Worm (Caenorhabditis elegans) whole organism, late embryonic: ENCODE measurements around the gene arrd-18.

ENCODE experiments used
- C08G9.2 ChIP-seq: sonication (generic microtip); optimal IDR thresholded peaks from 2 replicates; lab custom pipeline; 2016; ENCODE audit warnings: mild to moderate bottlenecking, missing genetic modification characterization, moderate library complexity, missing compliant biosample characterization
- C38D4.7 ChIP-seq: fragments of 200-800 bp; sonication (Bioruptor generic); optimal IDR thresholded peaks from 2 replicates; lab custom pipeline; 2018; ENCODE audit warnings: mild to moderate bottlenecking, missing genetic modification characterization, moderate library complexity, missing compliant biosample characterization
- K02D7.2 ChIP-seq: sonication (generic microtip); optimal IDR thresholded peaks from 2 replicates; lab custom pipeline; 2017; ENCODE audit warnings: mild to moderate bottlenecking, missing genetic modification characterization, missing compliant biosample characterization
- Y22D7AL.16 ChIP-seq: sonication (generic microtip); optimal IDR thresholded peaks from 2 replicates; lab custom pipeline; 2016; ENCODE audit warnings: missing genetic modification characterization, missing compliant biosample characterization
- ceh-14 ChIP-seq: sonication (generic microtip); optimal IDR thresholded peaks from 2 replicates; lab custom pipeline; 2016; ENCODE audit warnings: missing genotype, missing genetic modification characterization, missing compliant biosample characterization
- ceh-18 ChIP-seq: sonication (generic microtip); optimal IDR thresholded peaks from 2 replicates; lab custom pipeline; 2016; ENCODE audit warnings: missing genetic modification characterization, missing compliant biosample characterization
- ceh-19 ChIP-seq: fragments of 200-800 bp; sonication (Bioruptor generic); optimal IDR thresholded peaks from 2 replicates; lab custom pipeline; 2018; ENCODE audit warnings: mild to moderate bottlenecking, missing genetic modification characterization, missing compliant biosample characterization
- ceh-30 ChIP-seq: fragments of 150-350 bp; optimal IDR thresholded peaks from 2 replicates; lab custom pipeline; 2014; ENCODE audit warnings: missing biosample characterization, missing genetic modification characterization
- ceh-31 ChIP-seq: sonication (generic microtip); optimal IDR thresholded peaks from 2 replicates; lab custom pipeline; 2016; ENCODE audit warnings: missing genetic modification characterization, missing compliant biosample characterization
- ceh-34 ChIP-seq: sonication (generic microtip); optimal IDR thresholded peaks from 2 replicates; lab custom pipeline; 2016; ENCODE audit warnings: mild to moderate bottlenecking, missing genetic modification characterization, missing compliant biosample characterization
- ceh-45 ChIP-seq: fragments of 200-800 bp; sonication (Bioruptor generic); IDR thresholded peaks from 2 replicates; pipeline ENCODE4 v1.3.6; 2022; ENCODE audit warnings: missing genetic modification reagents, missing genetic modification characterization, missing compliant biosample characterization
- ceh-48 ChIP-seq: sonication (generic microtip); optimal IDR thresholded peaks from 2 replicates; lab custom pipeline; 2016; ENCODE audit warnings: missing genetic modification characterization, inconsistent platforms, missing compliant biosample characterization
- ceh-6 ChIP-seq: fragments of 200-800 bp; sonication (Bioruptor generic); optimal IDR thresholded peaks from 2 replicates; lab custom pipeline; 2018; ENCODE audit warnings: mild to moderate bottlenecking, missing genetic modification characterization, missing compliant biosample characterization
- ceh-9 ChIP-seq: sonication (generic microtip); optimal IDR thresholded peaks from 2 replicates; lab custom pipeline; 2016; ENCODE audit warnings: mild to moderate bottlenecking, missing genetic modification characterization, inconsistent platforms, missing compliant biosample characterization
- dmd-4 ChIP-seq: sonication (generic microtip); optimal IDR thresholded peaks from 2 replicates; lab custom pipeline; 2016; ENCODE audit warnings: borderline replicate concordance, missing genetic modification characterization, missing compliant biosample characterization
- elt-2 ChIP-seq: sonication (generic microtip); optimal IDR thresholded peaks from 2 replicates; lab custom pipeline; 2016; ENCODE audit warnings: missing genetic modification reagents, missing genetic modification characterization, missing compliant biosample characterization
- ets-4 ChIP-seq: sonication (generic microtip); optimal IDR thresholded peaks from 2 replicates; lab custom pipeline; 2016; ENCODE audit warnings: missing genetic modification characterization, missing compliant biosample characterization
- fkh-10 ChIP-seq: fragments of 150-350 bp; optimal IDR thresholded peaks from 2 replicates; lab custom pipeline; 2014; ENCODE audit warnings: missing biosample characterization, missing genetic modification reagents, missing genetic modification characterization
- fkh-6 ChIP-seq: sonication (generic microtip); optimal IDR thresholded peaks from 2 replicates; lab custom pipeline; 2016; ENCODE audit warnings: missing genetic modification characterization, missing compliant biosample characterization
- gmeb-2 ChIP-seq: sonication (generic microtip); optimal IDR thresholded peaks from 2 replicates; lab custom pipeline; 2016; ENCODE audit warnings: missing genetic modification characterization, inconsistent platforms, missing compliant biosample characterization
- hlh-30 ChIP-seq: sonication (generic microtip); optimal IDR thresholded peaks from 2 replicates; lab custom pipeline; 2017; ENCODE audit warnings: antibody characterized with exemption, missing genetic modification characterization, missing compliant biosample characterization; ENCODE audit not compliant: insufficient read depth
- hlh-6 ChIP-seq: sonication (generic microtip); optimal IDR thresholded peaks from 2 replicates; lab custom pipeline; 2016; ENCODE audit warnings: missing genotype, missing genetic modification characterization, missing compliant biosample characterization
- lim-6 ChIP-seq: sonication (generic microtip); optimal IDR thresholded peaks from 2 replicates; lab custom pipeline; 2016; ENCODE audit warnings: missing genetic modification characterization, missing compliant biosample characterization
- madf-2 ChIP-seq: sonication (generic microtip); optimal IDR thresholded peaks from 2 replicates; lab custom pipeline; 2017; ENCODE audit warnings: missing genetic modification characterization, missing compliant biosample characterization
- mec-3 ChIP-seq: sonication (generic microtip); optimal IDR thresholded peaks from 2 replicates; lab custom pipeline; 2016; ENCODE audit warnings: borderline replicate concordance, missing genetic modification characterization, missing compliant biosample characterization
- pag-3 ChIP-seq: sonication (generic microtip); optimal IDR thresholded peaks from 2 replicates; lab custom pipeline; 2016; ENCODE audit warnings: missing compliant biosample characterization, missing genetic modification characterization, borderline replicate concordance
- pat-9 ChIP-seq: fragments of 200-800 bp; sonication (Bioruptor generic); optimal IDR thresholded peaks from 2 replicates; lab custom pipeline; 2018; ENCODE audit warnings: mild to moderate bottlenecking, missing genetic modification characterization, moderate library complexity, missing compliant biosample characterization
- pha-2 ChIP-seq: sonication (generic microtip); optimal IDR thresholded peaks from 2 replicates; lab custom pipeline; 2017; ENCODE audit warnings: mild to moderate bottlenecking, missing genetic modification characterization, missing compliant biosample characterization
- pha-4 ChIP-seq: fragments of 150-350 bp; optimal IDR thresholded peaks from 2 replicates; lab custom pipeline; 2018; ENCODE audit warnings: missing biosample characterization, missing genetic modification reagents, missing genetic modification characterization
- pqm-1 ChIP-seq: sonication (generic microtip); optimal IDR thresholded peaks from 2 replicates; lab custom pipeline; 2016; ENCODE audit warnings: missing genetic modification characterization, missing compliant biosample characterization
- pros-1 ChIP-seq: fragments of 150-350 bp; optimal IDR thresholded peaks from 2 replicates; lab custom pipeline; 2014; ENCODE audit warnings: missing biosample characterization, missing genetic modification reagents, missing genetic modification characterization
- rnt-1 ChIP-seq: sonication (generic microtip); optimal IDR thresholded peaks from 2 replicates; lab custom pipeline; 2016; ENCODE audit warnings: missing genetic modification characterization, missing compliant biosample characterization
- sdc-2 ChIP-seq: sonication (generic microtip); optimal IDR thresholded peaks from 2 replicates; lab custom pipeline; 2016; ENCODE audit warnings: missing genotype, missing genetic modification characterization, missing compliant biosample characterization
- sox-2 ChIP-seq: fragments of 200-800 bp; sonication (Bioruptor generic); IDR thresholded peaks from 2 replicates; pipeline ENCODE4 v1.3.6; 2022; ENCODE audit warnings: missing genetic modification reagents, missing genetic modification characterization, missing compliant biosample characterization
- unc-42 ChIP-seq: sonication (generic microtip); optimal IDR thresholded peaks from 2 replicates; lab custom pipeline; 2016; ENCODE audit warnings: missing genotype, missing genetic modification characterization, missing compliant biosample characterization
- unc-55 ChIP-seq: sonication (generic microtip); optimal IDR thresholded peaks from 2 replicates; lab custom pipeline; 2017; ENCODE audit warnings: missing biosample characterization, missing genetic modification reagents, missing genetic modification characterization

The arrd-18 gene

ce11 chrV:3351266-3351665, 39.3 kb upstream of the arrd-18 start, which contains the start of gene str-63:
Gene str-63 (plus strand): TSS chrV:3351566.
- TF ChIP-seq madf-2 (tag; lab: Kevin White, UChicago): no peak

DNA sequence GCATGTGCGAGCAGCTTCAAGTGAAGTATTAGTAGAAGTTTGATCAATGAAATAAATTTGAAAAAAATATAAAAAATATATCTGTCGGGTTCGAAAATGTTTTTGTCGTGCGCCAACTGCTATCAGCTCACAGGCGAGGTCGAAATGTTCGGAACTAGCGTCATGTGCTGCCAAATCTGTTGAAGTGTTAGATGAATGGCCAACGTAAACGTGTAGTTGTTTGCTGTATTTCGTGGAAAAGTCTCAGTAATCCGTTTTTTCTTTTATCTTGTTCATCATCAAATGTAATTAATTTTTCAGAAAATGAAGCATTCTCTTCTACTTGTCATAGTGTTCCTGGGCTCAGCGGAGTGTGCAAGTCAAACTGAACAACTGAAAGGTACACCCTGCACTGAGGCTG, 38.0 kb upstream of the arrd-18 start, which contains the start of gene C17B7.15:
C17B7.15 (plus strand) TSS at position 301 of the 400 bp plus-strand sequence.
- TF ChIP-seq C08G9.2 (tag; lab: Kevin White, UChicago) (no peak), ceh-34 (no peak), dmd-4 (tag; lab: Kevin White, UChicago) (no peak), rnt-1 (tag; lab: Kevin White, UChicago) (no peak)
- TF ChIP-seq, all 69 proteins: peak for 0

- TF ChIP-seq pqm-1 (tag; lab: Kevin White, UChicago) (no peak), gmeb-2 (no peak), hlh-30 (no peak), sox-2 (GFP tag; lab: Robert Waterston, UW) (no peak), Y22D7AL.16 (tag; lab: Kevin White, UChicago) (no peak), ceh-19 (GFP tag; lab: Kevin White, UChicago) (no peak), pat-9 (tag; lab: Kevin White, UChicago) (no peak), unc-55 (GFP tag; lab: Kevin White, UChicago) (no peak), madf-2 (tag; lab: Kevin White, UChicago) (no peak), ceh-45 (GFP tag; lab: Robert Waterston, UW) (no peak), lim-6 (no peak)
These were observed 35.6 kb upstream of the arrd-18 start for ce11 chrV:3347486-3347885.

ce11 chrV:3346434-3347019, 34.6 kb upstream of the arrd-18 start, which contains the start of gene fbxa-65:
Gene fbxa-65 (minus strand): TSS chrV:3346484.
- TF ChIP-seq ceh-48 (tag; lab: Kevin White, UChicago): no peak
- TF ChIP-seq ceh-18 (tag; lab: Kevin White, UChicago): no peak
- no peak for TF ChIP-seq pros-1 (tag; lab: Kevin White, UChicago)
- no peak for TF ChIP-seq pha-2 (tag; lab: Kevin White, UChicago)
- TF ChIP-seq ceh-9: no peak
- no peak for TF ChIP-seq C38D4.7 (GFP tag; lab: Kevin White, UChicago)
- TF ChIP-seq pqm-1 (tag; lab: Kevin White, UChicago): no peak
- no peak for TF ChIP-seq unc-42 (tag; lab: Kevin White, UChicago)
- no peak for TF ChIP-seq fkh-10
- TF ChIP-seq C08G9.2 (tag; lab: Kevin White, UChicago): no peak
- no peak for TF ChIP-seq pat-9 (tag; lab: Kevin White, UChicago)
- TF ChIP-seq ceh-31 (tag; lab: Kevin White, UChicago): no peak
- no peak for TF ChIP-seq sdc-2 (tag; lab: Kevin White, UChicago)
- TF ChIP-seq ceh-14: no peak
- TF ChIP-seq ceh-45 (GFP tag; lab: Robert Waterston, UW): no peak
- no peak for TF ChIP-seq elt-2
- TF ChIP-seq ceh-6 (GFP tag; lab: Kevin White, UChicago): no peak
- TF ChIP-seq ets-4: no peak
- no peak for TF ChIP-seq hlh-6 (tag; lab: Kevin White, UChicago)

- no peak for TF ChIP-seq Y22D7AL.16 (tag; lab: Kevin White, UChicago)
- TF ChIP-seq ceh-30 (tag; lab: Kevin White, UChicago): no peak
- no peak for TF ChIP-seq unc-42 (tag; lab: Kevin White, UChicago)
- TF ChIP-seq sdc-2 (tag; lab: Kevin White, UChicago): no peak
- no peak for TF ChIP-seq pha-4 (tag; lab: Kevin White, UChicago)
- TF ChIP-seq pag-3 (tag; lab: Kevin White, UChicago): no peak
- TF ChIP-seq fkh-6 (tag; lab: Kevin White, UChicago): no peak
- TF ChIP-seq mec-3 (tag; lab: Kevin White, UChicago): no peak
- TF ChIP-seq sox-2 (GFP tag; lab: Robert Waterston, UW): no peak
- TF ChIP-seq C38D4.7 (GFP tag; lab: Kevin White, UChicago): no peak
- no peak for TF ChIP-seq rnt-1 (tag; lab: Kevin White, UChicago)
- no peak for TF ChIP-seq elt-2
- TF ChIP-seq unc-55 (GFP tag; lab: Kevin White, UChicago): no peak
- TF ChIP-seq ceh-45 (GFP tag; lab: Robert Waterston, UW): no peak
- TF ChIP-seq K02D7.2 (tag; lab: Kevin White, UChicago): no peak
- TF ChIP-seq ceh-31 (tag; lab: Kevin White, UChicago): no peak
- TF ChIP-seq pqm-1 (tag; lab: Kevin White, UChicago): no peak
These were observed 32.1 kb upstream of the arrd-18 start for ce11 chrV:3344001-3344400.
